Worm (Caenorhabditis elegans): ENCODE results near the gene F59D12.2.

- TF ChIP-seq flt-1 (GFP tag; IDR thresholded peaks at IDR 0.05) (no peak), T22C8.4 (GFP tag; IDR thresholded peaks at IDR 0.05) (no peak), ztf-29 (GFP tag; IDR thresholded peaks at IDR 0.05) (no peak), med-1 (GFP tag; optimal IDR thresholded peaks at IDR 0.05; ENCODE audit: insufficient read depth) (no peak), ztf-23 (GFP tag; IDR thresholded peaks at IDR 0.05) (no peak), cog-1 (tag; optimal IDR thresholded peaks at IDR 0.05) (no peak), ref-1 (GFP tag; conservative IDR thresholded peaks at IDR 0.05) (no peak)
Measured at ce11 chrX:15647276-15647675, 28.2 kb downstream of the F59D12.2 start, which contains the start of gene F59D12.5.

All from whole organism, midembryonic.